Fruit fly (Drosophila melanogaster) Kc167 (cell line): ENCODE measurements around the gene CG32379.

Source experiments
- Sin3A ChIP-seq: fragments of >200 bp; optimal IDR thresholded peaks from 2 replicates; lab custom pipeline; 2018; ENCODE audit warnings: missing external identifiers
- h ChIP-seq: fragments of >200 bp; optimal IDR thresholded peaks from 3 replicates; lab custom pipeline; 2018; ENCODE audit warnings: missing external identifiers
- psq ChIP-seq: fragments of >200 bp; optimal IDR thresholded peaks from 2 replicates; lab custom pipeline; 2017; ENCODE audit warnings: missing external identifiers

DNA sequence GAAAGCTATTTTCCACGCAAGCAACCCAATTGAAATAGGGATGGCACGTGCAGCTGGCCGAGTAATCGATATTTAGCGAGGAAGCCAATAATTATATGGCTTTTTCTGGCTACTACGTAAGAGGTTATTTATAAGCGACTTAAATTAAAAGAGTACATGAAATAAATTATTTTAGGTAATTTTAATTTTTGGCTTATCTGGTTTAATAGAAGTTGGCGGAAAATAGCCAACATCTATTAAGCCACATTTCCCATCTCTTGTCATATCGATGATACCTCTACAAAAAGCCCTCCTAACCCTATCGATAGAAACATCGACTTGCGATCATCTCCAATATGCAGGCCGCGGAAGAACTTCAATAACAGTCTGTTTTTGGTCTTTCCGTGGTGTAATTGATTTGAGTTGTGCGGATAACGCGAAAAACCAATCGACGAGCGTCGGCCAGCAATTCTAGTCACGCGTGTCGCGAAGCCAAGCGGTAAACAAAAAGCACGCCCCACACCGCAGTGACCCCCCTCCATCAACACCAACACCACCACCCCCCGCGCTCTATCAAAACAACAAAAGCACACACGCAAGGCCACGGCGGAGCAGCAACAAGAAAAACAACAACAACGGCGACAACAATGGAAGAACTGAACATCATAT lies 48.0 kb upstream of the CG32379 start, which contains the start of the genes Srp19 and qm:
- TF ChIP-seq Sin3A (lab: Kevin White, UChicago) (no peak), psq (lab: Kevin White, UChicago) (no peak), h (lab: Kevin White, UChicago) (no peak)
